Worm (Caenorhabditis elegans) whole organism, early embryonic: ENCODE measurements around the gene T26E4.2.

Experiments
- F13C5.2 ChIP-seq: sonication (generic microtip); optimal IDR thresholded peaks from 2 replicates; lab custom pipeline; 2017; ENCODE audit warnings: mild to moderate bottlenecking, missing genetic modification characterization, inconsistent platforms, missing compliant biosample characterization
- aly-1 ChIP-seq: sonication (generic microtip); optimal IDR thresholded peaks from 2 replicates; lab custom pipeline; 2016; ENCODE audit warnings: missing genetic modification characterization, missing compliant biosample characterization
- ama-1 ChIP-seq: fragments of 150-350 bp; optimal IDR thresholded peaks from 2 replicates; lab custom pipeline; 2014
- ceh-36 ChIP-seq: sonication (generic microtip); optimal IDR thresholded peaks from 2 replicates; lab custom pipeline; 2016; ENCODE audit warnings: missing genetic modification characterization, inconsistent platforms, missing compliant biosample characterization
- ets-7 ChIP-seq: sonication (generic microtip); optimal IDR thresholded peaks from 2 replicates; lab custom pipeline; 2016; ENCODE audit warnings: missing genotype, missing genetic modification characterization, missing compliant biosample characterization
- hmbx-1 ChIP-seq: sonication (generic microtip); optimal IDR thresholded peaks from 2 replicates; lab custom pipeline; 2016; ENCODE audit warnings: mild to moderate bottlenecking, missing genetic modification characterization, missing compliant biosample characterization
- hnd-1 ChIP-seq: sonication (generic microtip); optimal IDR thresholded peaks from 2 replicates; lab custom pipeline; 2016; ENCODE audit warnings: missing genetic modification characterization, missing compliant biosample characterization
- pes-1 ChIP-seq: fragments of 200-800 bp; sonication (Bioruptor generic); IDR thresholded peaks from 2 replicates; pipeline ENCODE4 v1.3.6; 2022; ENCODE audit warnings: missing genetic modification reagents, missing genetic modification characterization, missing compliant biosample characterization
- scrt-1 ChIP-seq: fragments of 200-800 bp; sonication (Bioruptor generic); IDR thresholded peaks from 2 replicates; pipeline ENCODE4 v1.3.6; 2022; ENCODE audit warnings: missing genetic modification characterization, missing compliant biosample characterization
- sea-1 ChIP-seq: fragments of 200-800 bp; sonication (Bioruptor generic); conservative IDR thresholded peaks from 2 replicates; pipeline ENCODE4 v1.3.6; 2022; ENCODE audit warnings: missing genetic modification characterization, missing compliant biosample characterization

DNA sequence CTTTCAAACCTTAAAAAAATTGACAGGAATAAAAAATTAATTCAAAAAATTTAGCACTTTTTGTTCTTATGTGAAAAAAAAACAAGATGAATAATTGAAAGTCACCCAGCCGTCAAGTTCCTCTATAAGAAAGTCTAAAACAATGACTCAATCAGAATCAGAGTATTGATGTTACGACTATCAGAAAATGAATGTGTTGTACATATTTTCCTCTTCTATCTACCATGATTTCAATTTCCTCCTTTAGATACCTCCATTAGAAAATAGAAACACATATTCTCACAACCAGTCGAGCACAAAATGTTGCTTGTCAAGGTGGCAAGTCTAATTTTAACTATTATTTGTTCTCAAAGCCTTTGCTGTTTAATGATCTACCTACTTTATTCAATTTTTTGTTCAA is 38.8 kb downstream of the T26E4.2 start, which contains the start of gene srbc-48:
- no peak for TF ChIP-seq hmbx-1
- no peak for TF ChIP-seq F13C5.2
- no peak for TF ChIP-seq sea-1 (GFP tag; lab: Robert Waterston, UW)
- TF ChIP-seq aly-1 (tag; lab: Kevin White, UChicago), result no peak
- no peak for TF ChIP-seq ama-1 (lab: Kevin White, UChicago)
- no peak for TF ChIP-seq ceh-36 (tag; lab: Kevin White, UChicago)
- no peak for TF ChIP-seq pes-1 (GFP tag; lab: Robert Waterston, UW)
- TF ChIP-seq ets-7 (tag; lab: Kevin White, UChicago), result no peak
- TF ChIP-seq hnd-1 (tag; lab: Kevin White, UChicago), result no peak
- no peak for TF ChIP-seq scrt-1 (GFP tag; lab: Robert Waterston, UW)
